Worm (Caenorhabditis elegans) whole organism, mixed stage, embryonic: ENCODE results near the gene col-106.

ENCODE experiments used
- M03D4.4 ChIP-seq: sonication (generic microtip); optimal IDR thresholded peaks from 2 replicates; lab custom pipeline; 2017; ENCODE audit warnings: mild to moderate bottlenecking, missing genetic modification characterization, missing compliant biosample characterization
- bed-3 ChIP-seq: fragments of 200-800 bp; sonication (Bioruptor generic); optimal IDR thresholded peaks from 3 replicates; lab custom pipeline; 2018; ENCODE audit warnings: mild to moderate bottlenecking, missing genetic modification characterization, moderate library complexity, missing compliant biosample characterization
- blmp-1 ChIP-seq: fragments of 150-350 bp; optimal IDR thresholded peaks from 2 replicates; lab custom pipeline; 2014; ENCODE audit warnings: missing biosample characterization, missing genetic modification characterization
- ceh-39 ChIP-seq: fragments of 150-350 bp; optimal IDR thresholded peaks from 2 replicates; lab custom pipeline; 2014; ENCODE audit warnings: missing biosample characterization, missing genetic modification characterization
- ceh-43 ChIP-seq: fragments of 200-800 bp; sonication (Bioruptor generic); optimal IDR thresholded peaks from 2 replicates; lab custom pipeline; 2018; ENCODE audit warnings: mild to moderate bottlenecking, missing genetic modification characterization, moderate library complexity, missing compliant biosample characterization
- ceh-83 ChIP-seq: fragments of 200-800 bp; sonication (Bioruptor generic); optimal IDR thresholded peaks from 2 replicates; lab custom pipeline; 2018; ENCODE audit warnings: mild to moderate bottlenecking, missing genetic modification characterization, missing compliant biosample characterization
- ces-1 ChIP-seq: fragments of 150-350 bp; optimal IDR thresholded peaks from 2 replicates; lab custom pipeline; 2014; ENCODE audit warnings: missing biosample characterization, missing genetic modification reagents, missing genetic modification characterization
- cnd-1 ChIP-seq: fragments of 200-800 bp; sonication (Bioruptor generic); optimal IDR thresholded peaks from 2 replicates; lab custom pipeline; 2018; ENCODE audit warnings: mild to moderate bottlenecking, missing genetic modification characterization, missing compliant biosample characterization
- drap-1 ChIP-seq: fragments of 200-800 bp; sonication (Bioruptor generic); optimal IDR thresholded peaks from 3 replicates; lab custom pipeline; 2018; ENCODE audit warnings: mild to moderate bottlenecking, missing genetic modification characterization, missing compliant biosample characterization
- elt-1 ChIP-seq: sonication (generic microtip); optimal IDR thresholded peaks from 2 replicates; lab custom pipeline; 2017; ENCODE audit warnings: missing genetic modification characterization, mild to moderate bottlenecking, missing compliant biosample characterization, antibody characterized with exemption, moderate library complexity, borderline replicate concordance; ENCODE audit not compliant: insufficient read depth
- elt-3 ChIP-seq: fragments of 150-350 bp; optimal IDR thresholded peaks from 2 replicates; lab custom pipeline; 2014; ENCODE audit warnings: missing biosample characterization, missing genetic modification characterization
- flh-1 ChIP-seq: fragments of 200-800 bp; sonication (Bioruptor generic); optimal IDR thresholded peaks from 2 replicates; lab custom pipeline; 2018; ENCODE audit warnings: mild to moderate bottlenecking, missing genetic modification characterization, moderate library complexity, missing compliant biosample characterization
- ham-2 ChIP-seq: fragments of 200-800 bp; sonication (Bioruptor generic); optimal IDR thresholded peaks from 2 replicates; lab custom pipeline; 2018; ENCODE audit warnings: mild to moderate bottlenecking, missing genetic modification characterization, missing compliant biosample characterization
- hlh-1 ChIP-seq: fragments of 150-350 bp; optimal IDR thresholded peaks from 2 replicates; lab custom pipeline; 2014; ENCODE audit warnings: missing biosample characterization, missing genetic modification reagents, missing genetic modification characterization
- lin-32 ChIP-seq: fragments of 200-800 bp; sonication (Bioruptor generic); optimal IDR thresholded peaks from 2 replicates; lab custom pipeline; 2018; ENCODE audit warnings: mild to moderate bottlenecking, missing genetic modification characterization, missing compliant biosample characterization
- lsy-2 ChIP-seq: fragments of 150-350 bp; optimal IDR thresholded peaks from 2 replicates; lab custom pipeline; 2014; ENCODE audit warnings: missing biosample characterization, missing genetic modification characterization
- mab-5 ChIP-seq: fragments of 150-350 bp; optimal IDR thresholded peaks from 2 replicates; lab custom pipeline; 2014; ENCODE audit warnings: missing biosample characterization, missing genetic modification characterization
- mep-1 ChIP-seq: fragments of 150-350 bp; optimal IDR thresholded peaks from 2 replicates; lab custom pipeline; 2017; ENCODE audit warnings: missing biosample characterization, missing genetic modification reagents, missing genetic modification characterization, inconsistent platforms
- mls-2 ChIP-seq: sonication (generic microtip); optimal IDR thresholded peaks from 2 replicates; lab custom pipeline; 2016; ENCODE audit warnings: mild to moderate bottlenecking, missing genetic modification characterization, moderate library complexity, missing compliant biosample characterization
- nhr-12 ChIP-seq: fragments of 150-350 bp; optimal IDR thresholded peaks from 2 replicates; lab custom pipeline; 2014; ENCODE audit warnings: missing biosample characterization, missing genetic modification characterization
- nhr-2 ChIP-seq: fragments of 150-350 bp; optimal IDR thresholded peaks from 2 replicates; lab custom pipeline; 2014; ENCODE audit warnings: missing biosample characterization, missing genetic modification characterization
- nhr-28 ChIP-seq: fragments of 150-350 bp; optimal IDR thresholded peaks from 2 replicates; lab custom pipeline; 2014; ENCODE audit warnings: missing biosample characterization, missing genetic modification characterization
- nhr-76 ChIP-seq: sonication (generic microtip); optimal IDR thresholded peaks from 2 replicates; lab custom pipeline; 2017; ENCODE audit warnings: missing biosample characterization, missing genetic modification characterization
- sem-2 ChIP-seq: fragments of 200-800 bp; sonication (Bioruptor generic); optimal IDR thresholded peaks from 2 replicates; lab custom pipeline; 2018; ENCODE audit warnings: mild to moderate bottlenecking, missing genetic modification characterization, missing compliant biosample characterization
- snpc-4 ChIP-seq: fragments of 150-350 bp; optimal IDR thresholded peaks from 2 replicates; lab custom pipeline; 2014; ENCODE audit warnings: missing biosample characterization, missing genetic modification characterization
- tbx-8 ChIP-seq: fragments of 200-800 bp; sonication (Bioruptor generic); optimal IDR thresholded peaks from 2 replicates; lab custom pipeline; 2018; ENCODE audit warnings: mild to moderate bottlenecking, missing genetic modification characterization, moderate library complexity, missing compliant biosample characterization
- unc-120 ChIP-seq: sonication (generic microtip); optimal IDR thresholded peaks from 2 replicates; lab custom pipeline; 2017; ENCODE audit warnings: missing genetic modification characterization, missing compliant biosample characterization; ENCODE audit not compliant: poor library complexity, severe bottlenecking
- unc-39 ChIP-seq: fragments of 150-350 bp; optimal IDR thresholded peaks from 2 replicates; lab custom pipeline; 2014; ENCODE audit warnings: missing biosample characterization, missing genetic modification characterization
- unc-62 ChIP-seq: fragments of 150-350 bp; optimal IDR thresholded peaks from 2 replicates; lab custom pipeline; 2014; ENCODE audit warnings: missing biosample characterization, missing genetic modification reagents, missing genetic modification characterization
- zip-8 ChIP-seq: fragments of 150-350 bp; optimal IDR thresholded peaks from 2 replicates; lab custom pipeline; 2014; ENCODE audit warnings: missing biosample characterization, missing genetic modification characterization

col-106 gene

ce11 chrIV:1465462-1465861, 4.9 kb upstream of the col-106 start:
- TF ChIP-seq ceh-39 (tag; lab: Kevin White, UChicago): no peak
- TF ChIP-seq nhr-2 (tag; lab: Kevin White, UChicago): no peak
- TF ChIP-seq ceh-43 (GFP tag; lab: Kevin White, UChicago): no peak
- no peak for TF ChIP-seq M03D4.4 (tag; lab: Kevin White, UChicago)
- TF ChIP-seq tbx-8 (GFP tag; lab: Kevin White, UChicago): no peak
- TF ChIP-seq sem-2: no peak
- TF ChIP-seq ceh-83 (GFP tag; lab: Kevin White, UChicago): no peak

ce11 chrIV:1461463-1461862, 877 bp upstream of the col-106 start:
- no peak for TF ChIP-seq ceh-39 (tag; lab: Kevin White, UChicago)
- no peak for TF ChIP-seq flh-1 (GFP tag; lab: Kevin White, UChicago)
- TF ChIP-seq hlh-1: no peak
- TF ChIP-seq nhr-2 (tag; lab: Kevin White, UChicago): no peak
- no peak for TF ChIP-seq bed-3 (GFP tag; lab: Kevin White, UChicago)
- TF ChIP-seq mep-1 (tag; lab: Kevin White, UChicago): no peak
- no peak for TF ChIP-seq mls-2 (tag; lab: Kevin White, UChicago)

ce11 chrIV:1459826-1460489, 628 bp downstream of the col-106 start:
- TF ChIP-seq hlh-1: no peak
- TF ChIP-seq ceh-39 (tag; lab: Kevin White, UChicago): no peak
- TF ChIP-seq flh-1 (GFP tag; lab: Kevin White, UChicago): no peak
- TF ChIP-seq ceh-43 (GFP tag; lab: Kevin White, UChicago): no peak
- no peak for TF ChIP-seq unc-39
- TF ChIP-seq blmp-1: no peak
- TF ChIP-seq tbx-8 (GFP tag; lab: Kevin White, UChicago): no peak
- no peak for TF ChIP-seq nhr-12 (tag; lab: Kevin White, UChicago)
- no peak for TF ChIP-seq sem-2
- no peak for TF ChIP-seq mab-5 (tag; lab: Kevin White, UChicago)
- no peak for TF ChIP-seq drap-1 (GFP tag; lab: Kevin White, UChicago)
- TF ChIP-seq nhr-28 (tag; lab: Kevin White, UChicago): no peak
- TF ChIP-seq elt-1: no peak
- TF ChIP-seq ceh-83 (GFP tag; lab: Kevin White, UChicago): no peak
- no peak for TF ChIP-seq bed-3 (GFP tag; lab: Kevin White, UChicago)
- TF ChIP-seq unc-62: no peak
- TF ChIP-seq snpc-4 (tag; lab: Kevin White, UChicago): no peak
- TF ChIP-seq elt-3 (tag; lab: Kevin White, UChicago): no peak
- no peak for TF ChIP-seq zip-8 (tag; lab: Kevin White, UChicago)
- no peak for TF ChIP-seq cnd-1 (tag; lab: Kevin White, UChicago)

ce11 chrIV:1459419-1459818, 1.2 kb downstream of the col-106 start:
- TF ChIP-seq M03D4.4 (tag; lab: Kevin White, UChicago): no peak
- TF ChIP-seq, all 35 proteins: peak for 0

ce11 chrIV:1458192-1458591, 2.4 kb downstream of the col-106 start:
- TF ChIP-seq ces-1 (GFP tag; lab: Kevin White, UChicago): no peak
- TF ChIP-seq nhr-28 (tag; lab: Kevin White, UChicago): no peak
- TF ChIP-seq nhr-76: no peak
- no peak for TF ChIP-seq ham-2
- no peak for TF ChIP-seq M03D4.4 (tag; lab: Kevin White, UChicago)
- TF ChIP-seq hlh-1: no peak
- TF ChIP-seq lin-32 (GFP tag; lab: Kevin White, UChicago): no peak
- TF ChIP-seq cnd-1 (tag; lab: Kevin White, UChicago): no peak
- no peak for TF ChIP-seq nhr-12 (tag; lab: Kevin White, UChicago)
- TF ChIP-seq bed-3 (GFP tag; lab: Kevin White, UChicago): no peak
- TF ChIP-seq nhr-2 (tag; lab: Kevin White, UChicago): no peak
- TF ChIP-seq mab-5 (tag; lab: Kevin White, UChicago): no peak
- TF ChIP-seq snpc-4 (tag; lab: Kevin White, UChicago): no peak
- no peak for TF ChIP-seq mep-1 (tag; lab: Kevin White, UChicago)
- no peak for TF ChIP-seq unc-120
- TF ChIP-seq lsy-2 (tag; lab: Kevin White, UChicago): no peak
- TF ChIP-seq, all 35 proteins: peak for 0
